Fruit fly (Drosophila melanogaster) whole organism, prepupa: ENCODE measurements around the gene Droj2.
A peak's percentile ranks its signal among the peaks of the same experiment; 100 is the strongest.

Experiments
- Blimp-1 ChIP-seq: fragments of 200-800 bp; sonication (Bioruptor generic); optimal IDR thresholded peaks from 3 replicates; lab custom pipeline; 2017; ENCODE audit warnings: missing biosample characterization, missing genetic modification characterization, mild to moderate bottlenecking, moderate library complexity, missing genetic modification reagents
- CG10631 ChIP-seq: fragments of 200-800 bp; sonication (Bioruptor generic); optimal IDR thresholded peaks from 2 replicates; lab custom pipeline; 2016; ENCODE audit warnings: missing biosample characterization, missing genetic modification characterization
- CG10669 ChIP-seq: fragments of 200-800 bp; sonication (Bioruptor generic); optimal IDR thresholded peaks from 3 replicates; lab custom pipeline; 2018; ENCODE audit warnings: missing biosample characterization, mild to moderate bottlenecking, missing genetic modification characterization, moderate library complexity
- CG11294 ChIP-seq: fragments of 200-800 bp; sonication (Bioruptor generic); IDR thresholded peaks from 2 replicates; pipeline ENCODE4 v1.3.6; 2022; ENCODE audit warnings: missing biosample characterization, missing genetic modification characterization
- CG11762 ChIP-seq: fragments of 200-800 bp; sonication (Bioruptor generic); optimal IDR thresholded peaks from 3 replicates; lab custom pipeline; 2016; ENCODE audit warnings: missing biosample characterization, missing genetic modification characterization; ENCODE audit not compliant: insufficient read depth
- CG11902 ChIP-seq: fragments of 200-800 bp; sonication (Bioruptor generic); optimal IDR thresholded peaks from 3 replicates; lab custom pipeline; 2016; ENCODE audit warnings: missing biosample characterization, missing genetic modification characterization
- CG15336 ChIP-seq: fragments of 200-800 bp; sonication (Bioruptor generic); IDR thresholded peaks from 2 replicates; pipeline ENCODE4 v1.3.6; 2022; ENCODE audit warnings: missing biosample characterization, missing genetic modification characterization
- CG1621 ChIP-seq: fragments of 200-800 bp; sonication (Bioruptor generic); optimal IDR thresholded peaks from 3 replicates; lab custom pipeline; 2018; ENCODE audit warnings: missing biosample characterization, mild to moderate bottlenecking, missing genetic modification characterization
- CG16779 ChIP-seq: fragments of 200-800 bp; sonication (Bioruptor generic); optimal IDR thresholded peaks from 3 replicates; lab custom pipeline; 2017; ENCODE audit warnings: missing biosample characterization, mild to moderate bottlenecking, missing genetic modification characterization
- CG3032 ChIP-seq: fragments of 200-800 bp; optimal IDR thresholded peaks from 2 replicates; lab custom pipeline; 2019; ENCODE audit warnings: missing biosample characterization, mild to moderate bottlenecking, missing genetic modification characterization, moderate library complexity
- CG31627 ChIP-seq: fragments of 200-800 bp; sonication (Bioruptor generic); optimal IDR thresholded peaks from 3 replicates; lab custom pipeline; 2016; ENCODE audit warnings: missing biosample characterization, missing genetic modification characterization
- CG32006 ChIP-seq: fragments of 200-800 bp; sonication (Bioruptor generic); optimal IDR thresholded peaks from 3 replicates; lab custom pipeline; 2017; ENCODE audit warnings: missing biosample characterization, mild to moderate bottlenecking, missing genetic modification characterization
- CG34406 ChIP-seq: fragments of 200-800 bp; sonication (Bioruptor generic); optimal IDR thresholded peaks from 3 replicates; lab custom pipeline; 2016; ENCODE audit warnings: missing biosample characterization, missing genetic modification characterization
- CG3919 ChIP-seq: fragments of 200-800 bp; sonication (Bioruptor generic); optimal IDR thresholded peaks from 3 replicates; lab custom pipeline; 2016; ENCODE audit warnings: missing biosample characterization, missing genetic modification characterization
- CG4318 ChIP-seq: fragments of 200-800 bp; sonication (Bioruptor generic); optimal IDR thresholded peaks from 3 replicates; lab custom pipeline; 2017; ENCODE audit warnings: missing biosample characterization, mild to moderate bottlenecking, missing genetic modification characterization
- CG6163 ChIP-seq: fragments of 200-800 bp; sonication (Bioruptor generic); IDR thresholded peaks from 3 replicates; pipeline ENCODE4 v1.3.6; 2022; ENCODE audit warnings: missing biosample characterization, missing genetic modification characterization
- CG6276 ChIP-seq: fragments of 200-800 bp; sonication (Bioruptor generic); optimal IDR thresholded peaks from 2 replicates; lab custom pipeline; 2017; ENCODE audit warnings: missing biosample characterization, mild to moderate bottlenecking, missing genetic modification characterization
- CG6792 ChIP-seq: fragments of 200-800 bp; sonication (Bioruptor generic); optimal IDR thresholded peaks from 3 replicates; lab custom pipeline; 2016; ENCODE audit warnings: missing biosample characterization, missing genetic modification characterization
- CG6808 ChIP-seq: fragments of 200-800 bp; sonication (Bioruptor generic); optimal IDR thresholded peaks from 3 replicates; lab custom pipeline; 2017; ENCODE audit warnings: missing biosample characterization, missing genetic modification characterization, mild to moderate bottlenecking, moderate library complexity, missing genetic modification reagents
- CG7368 ChIP-seq: fragments of 200-800 bp; sonication (Bioruptor generic); optimal IDR thresholded peaks from 3 replicates; lab custom pipeline; 2016; ENCODE audit warnings: missing biosample characterization, missing genetic modification characterization
- CG8319 ChIP-seq: fragments of 200-800 bp; sonication (Bioruptor generic); optimal IDR thresholded peaks from 3 replicates; lab custom pipeline; 2016; ENCODE audit warnings: missing biosample characterization, missing genetic modification characterization
- CG8632 ChIP-seq: fragments of 200-800 bp; sonication (Bioruptor generic); optimal IDR thresholded peaks from 3 replicates; lab custom pipeline; 2016; ENCODE audit warnings: missing biosample characterization, missing genetic modification characterization
- Eip75B ChIP-seq: fragments of 200-800 bp; sonication (Bioruptor generic); optimal IDR thresholded peaks from 3 replicates; lab custom pipeline; 2016; ENCODE audit warnings: missing biosample characterization, missing genetic modification characterization
- Eip78C ChIP-seq: fragments of 200-800 bp; sonication (Bioruptor generic); peaks from one replicate; lab custom pipeline; 2016; ENCODE audit warnings: missing biosample characterization, missing genetic modification characterization
- Eip93F ChIP-seq: fragments of 200-800 bp; sonication (Bioruptor generic); optimal IDR thresholded peaks from 2 replicates; lab custom pipeline; 2016; ENCODE audit warnings: missing biosample characterization, mild to moderate bottlenecking, missing genetic modification characterization
- Ets21C ChIP-seq: fragments of 200-800 bp; sonication (Bioruptor generic); optimal IDR thresholded peaks from 3 replicates; lab custom pipeline; 2016; ENCODE audit warnings: missing biosample characterization, missing genetic modification characterization
- Ets96B ChIP-seq: fragments of 200-800 bp; optimal IDR thresholded peaks from 2 replicates; lab custom pipeline; 2019; ENCODE audit warnings: missing biosample characterization, mild to moderate bottlenecking, missing genetic modification characterization, moderate library complexity
- Hr39 ChIP-seq: fragments of 200-800 bp; sonication (Bioruptor generic); optimal IDR thresholded peaks from 2 replicates; lab custom pipeline; 2016; ENCODE audit warnings: missing biosample characterization, missing genetic modification characterization
- Hr4 ChIP-seq: fragments of 200-800 bp; sonication (Bioruptor generic); optimal IDR thresholded peaks from 3 replicates; lab custom pipeline; 2016; ENCODE audit warnings: missing biosample characterization, missing genetic modification characterization
- Smox ChIP-seq: fragments of 200-800 bp; sonication (Bioruptor generic); optimal IDR thresholded peaks from 3 replicates; lab custom pipeline; 2016; ENCODE audit warnings: missing biosample characterization, missing genetic modification characterization
- Sox102F ChIP-seq: fragments of 200-800 bp; sonication (Bioruptor generic); optimal IDR thresholded peaks from 2 replicates; lab custom pipeline; 2016; ENCODE audit warnings: missing biosample characterization, mild to moderate bottlenecking, missing genetic modification characterization
- Sox14 ChIP-seq: fragments of 200-800 bp; sonication (Bioruptor generic); optimal IDR thresholded peaks from 3 replicates; lab custom pipeline; 2016; ENCODE audit warnings: missing biosample characterization, missing genetic modification characterization
- Sox15 ChIP-seq: fragments of 200-800 bp; sonication (Bioruptor generic); optimal IDR thresholded peaks from 3 replicates; lab custom pipeline; 2016; ENCODE audit warnings: missing biosample characterization, missing genetic modification characterization
- achi ChIP-seq: fragments of 200-800 bp; sonication (Bioruptor generic); optimal IDR thresholded peaks from 3 replicates; lab custom pipeline; 2016; ENCODE audit warnings: missing biosample characterization, missing genetic modification characterization
- acj6 ChIP-seq: fragments of 200-800 bp; sonication (Bioruptor generic); optimal IDR thresholded peaks from 3 replicates; lab custom pipeline; 2016; ENCODE audit warnings: missing biosample characterization, missing genetic modification characterization
- cyc ChIP-seq: fragments of 200-800 bp; sonication (Bioruptor generic); optimal IDR thresholded peaks from 3 replicates; lab custom pipeline; 2016; ENCODE audit warnings: missing biosample characterization, missing genetic modification characterization
- dac ChIP-seq: fragments of 200-800 bp; sonication (Bioruptor generic); optimal IDR thresholded peaks from 2 replicates; lab custom pipeline; 2017; ENCODE audit warnings: missing biosample characterization, mild to moderate bottlenecking, missing genetic modification characterization
- dsx ChIP-seq: fragments of 200-800 bp; optimal IDR thresholded peaks from 3 replicates; lab custom pipeline; 2019; ENCODE audit warnings: missing biosample characterization, mild to moderate bottlenecking, missing genetic modification characterization, moderate library complexity; ENCODE audit not compliant: poor library complexity, severe bottlenecking
- eg ChIP-seq: fragments of 200-800 bp; sonication (Bioruptor generic); IDR thresholded peaks from 3 replicates; pipeline ENCODE4 v1.3.6; 2022; ENCODE audit warnings: missing biosample characterization, missing genetic modification characterization
- esn ChIP-seq: fragments of 200-800 bp; sonication (Bioruptor generic); optimal IDR thresholded peaks from 2 replicates; lab custom pipeline; 2016; ENCODE audit warnings: missing biosample characterization, mild to moderate bottlenecking, missing genetic modification characterization, moderate library complexity
- fd59A ChIP-seq: fragments of 200-800 bp; sonication (Bioruptor generic); optimal IDR thresholded peaks from 2 replicates; lab custom pipeline; 2017; ENCODE audit warnings: missing biosample characterization, mild to moderate bottlenecking, missing genetic modification characterization, missing genetic modification reagents
- fkh ChIP-seq: fragments of 200-800 bp; sonication (Bioruptor generic); optimal IDR thresholded peaks from 3 replicates; lab custom pipeline; 2017; ENCODE audit warnings: missing biosample characterization, mild to moderate bottlenecking, missing genetic modification characterization, moderate library complexity
- ss ChIP-seq, 2 experiments: fragments of 200-800 bp; sonication (Bioruptor generic); optimal IDR thresholded peaks; 2 replicates in 1 of 2; 3 replicates in 1 of 2; lab custom pipeline; 2017 to 2018; ENCODE audit warnings: mild to moderate bottlenecking in 2 of 2, missing biosample characterization in 2 of 2, missing genetic modification characterization in 2 of 2, moderate library complexity in 1 of 2
- svp ChIP-seq: fragments of 200-800 bp; sonication (Bioruptor generic); peaks from one replicate; lab custom pipeline; 2016; ENCODE audit warnings: missing biosample characterization, missing genetic modification characterization
- topi ChIP-seq: fragments of 200-800 bp; sonication (Bioruptor generic); optimal IDR thresholded peaks from 3 replicates; lab custom pipeline; 2016; ENCODE audit warnings: missing biosample characterization, missing genetic modification characterization
- vri ChIP-seq: fragments of 200-800 bp; sonication (Bioruptor generic); optimal IDR thresholded peaks from 3 replicates; lab custom pipeline; 2016; ENCODE audit warnings: missing biosample characterization, mild to moderate bottlenecking, missing genetic modification characterization

Droj2 gene

dm6 chr3R:13404841-13405441 lies 23.0 kb downstream of the Droj2 start, which contains the start of gene yellow-e3:
Gene yellow-e3, minus strand, starts transcription at chr3R:13404870.
- TF ChIP-seq Hr39 (GFP tag; lab: Kevin White, UChicago), result no peak
- no peak for TF ChIP-seq CG3919 (GFP tag; lab: Kevin White, UChicago)
- TF ChIP-seq CG6276 (GFP tag; lab: Kevin White, UChicago), result no peak
- TF ChIP-seq CG1621 (tag; lab: Kevin White, UChicago), result no peak
- no peak for TF ChIP-seq CG11294 (GFP tag; lab: Robert Waterston, UW)
- no peak for TF ChIP-seq CG31627 (GFP tag; lab: Kevin White, UChicago)
- TF ChIP-seq eg (GFP tag; lab: Robert Waterston, UW), result no peak
- no peak for TF ChIP-seq svp
- no peak for TF ChIP-seq CG6163 (GFP tag; lab: Robert Waterston, UW)
- TF ChIP-seq Ets96B (tag; lab: Kevin White, UChicago), result no peak
- TF ChIP-seq CG32006, result no peak
- no peak for TF ChIP-seq CG6808

- TF ChIP-seq Eip93F (GFP tag; lab: Kevin White, UChicago), result no peak
- peak; percentile 1 for TF ChIP-seq Eip78C (GFP tag; lab: Kevin White, UChicago)
- peak; percentile 55 for TF ChIP-seq svp
- no peak for TF ChIP-seq cyc (GFP tag; lab: Kevin White, UChicago)
- TF ChIP-seq dsx, result peak; percentile 23
Measured at dm6 chr3R:13406898-13407297, 25.0 kb downstream of the Droj2 start, which contains the start of gene yellow-e2. Gene yellow-e2, minus strand, starts transcription at chr3R:13406998.

dm6 chr3R:13412704-13413103 lies 30.8 kb downstream of the Droj2 start:
- TF ChIP-seq CG15336 (GFP tag; lab: Robert Waterston, UW) (peak; percentile 40; the same call in 1 of the 2 replicates), Ets21C (GFP tag; lab: Kevin White, UChicago) (no peak), CG3032 (tag; lab: Kevin White, UChicago) (no peak), Hr4 (GFP tag; lab: Kevin White, UChicago) (peak; percentile 66), fkh (GFP tag; lab: Kevin White, UChicago) (no peak), CG4318 (peak; percentile 28), CG3919 (GFP tag; lab: Kevin White, UChicago) (no peak), ss (GFP tag; optimal IDR thresholded peaks at IDR 0.05; lab: Kevin White, UChicago) (no peak), acj6 (no peak), Ets96B (tag; lab: Kevin White, UChicago) (no peak), CG1621 (tag; lab: Kevin White, UChicago) (no peak), CG11902 (GFP tag; lab: Kevin White, UChicago) (no peak), topi (GFP tag; lab: Kevin White, UChicago) (no peak), esn (GFP tag; lab: Kevin White, UChicago) (no peak), CG6792 (GFP tag; lab: Kevin White, UChicago) (no peak), CG8319 (GFP tag; lab: Kevin White, UChicago) (no peak), vri (no peak), Blimp-1 (GFP tag; lab: Kevin White, UChicago) (no peak), CG34406 (GFP tag; lab: Kevin White, UChicago) (no peak), CG10669 (GFP tag; lab: Kevin White, UChicago) (no peak), CG31627 (GFP tag; lab: Kevin White, UChicago) (no peak), Sox15 (GFP tag; lab: Kevin White, UChicago) (no peak), CG6808 (no peak), CG6163 (GFP tag; lab: Robert Waterston, UW) (no peak), Smox (GFP tag; lab: Kevin White, UChicago) (no peak), svp (no peak), dac (no peak), Eip93F (GFP tag; lab: Kevin White, UChicago) (no peak), CG6276 (GFP tag; lab: Kevin White, UChicago) (peak; percentile 50), CG16779 (tag; lab: Kevin White, UChicago) (no peak), CG7368 (GFP tag; lab: Kevin White, UChicago) (no peak), fd59A (GFP tag; lab: Kevin White, UChicago) (no peak), Eip75B (GFP tag; lab: Kevin White, UChicago) (no peak), Sox102F (GFP tag; lab: Kevin White, UChicago) (no peak), achi (no peak), CG8632 (no peak), Sox14 (GFP tag; lab: Kevin White, UChicago) (no peak), CG11762 (GFP tag; lab: Kevin White, UChicago) (no peak), CG10631 (GFP tag; lab: Kevin White, UChicago) (no peak)
